Fruit fly (Drosophila melanogaster) whole organism, embryonic: ENCODE data around the gene kdn.

Experiments used
- Adf1 ChIP-seq: fragments of 200-800 bp; sonication (Bioruptor generic); IDR thresholded peaks from 2 replicates; pipeline ENCODE4 v1.3.6; 2022; ENCODE audit warnings: missing biosample characterization, missing genetic modification characterization
- Aef1 ChIP-seq: fragments of 200-800 bp; sonication (Bioruptor generic); IDR thresholded peaks from 3 replicates; pipeline ENCODE4 v1.3.6; 2022; ENCODE audit warnings: missing biosample characterization, missing genetic modification characterization
- Atf-2 ChIP-seq: fragments of 200-800 bp; sonication (Bioruptor generic); optimal IDR thresholded peaks from 2 replicates; lab custom pipeline; 2016; ENCODE audit warnings: missing biosample characterization, missing genetic modification characterization
- B-H2 ChIP-seq: fragments of 200-800 bp; sonication (Bioruptor generic); optimal IDR thresholded peaks from 2 replicates; lab custom pipeline; 2018; ENCODE audit warnings: missing biosample characterization, mild to moderate bottlenecking, missing genetic modification characterization
- BEAF-32 ChIP-seq: fragments of 200-800 bp; sonication (Bioruptor generic); optimal IDR thresholded peaks from 3 replicates; lab custom pipeline; 2017; ENCODE audit warnings: missing biosample characterization, missing genetic modification characterization, mild to moderate bottlenecking, moderate library complexity, missing genetic modification reagents
- Bdp1 ChIP-seq: fragments of 200-800 bp; sonication (Bioruptor generic); optimal IDR thresholded peaks from 3 replicates; lab custom pipeline; 2016; ENCODE audit warnings: missing biosample characterization, missing genetic modification characterization
- Blimp-1 ChIP-seq: fragments of 200-800 bp; sonication (Bioruptor generic); optimal IDR thresholded peaks from 3 replicates; lab custom pipeline; 2018; ENCODE audit warnings: missing biosample characterization, missing genetic modification characterization, mild to moderate bottlenecking, moderate library complexity, missing genetic modification reagents
- CG10321 ChIP-seq: fragments of 200-800 bp; sonication (Bioruptor generic); IDR thresholded peaks from 2 replicates; pipeline ENCODE4 v1.3.6; 2022; ENCODE audit warnings: missing biosample characterization, missing genetic modification characterization
- CG12236 ChIP-seq: fragments of 200-800 bp; sonication (Bioruptor generic); optimal IDR thresholded peaks from 2 replicates; lab custom pipeline; 2016; ENCODE audit warnings: missing biosample characterization, missing genetic modification characterization
- CG12299 ChIP-seq: fragments of 200-800 bp; sonication (Bioruptor generic); optimal IDR thresholded peaks from 2 replicates; lab custom pipeline; 2018; ENCODE audit warnings: missing biosample characterization, mild to moderate bottlenecking, missing genetic modification characterization
- CG15269 ChIP-seq: fragments of 200-800 bp; sonication (Bioruptor generic); optimal IDR thresholded peaks from 2 replicates; lab custom pipeline; 2018; ENCODE audit warnings: missing biosample characterization, mild to moderate bottlenecking, missing genetic modification characterization, moderate library complexity
- CG16863 ChIP-seq: fragments of 200-800 bp; sonication (Bioruptor generic); optimal IDR thresholded peaks from 3 replicates; lab custom pipeline; 2016; ENCODE audit warnings: missing biosample characterization, missing genetic modification characterization
- CG2199 ChIP-seq: fragments of 200-800 bp; sonication (Bioruptor generic); IDR thresholded peaks from 3 replicates; pipeline ENCODE4 v1.3.6; 2022; ENCODE audit warnings: missing biosample characterization, missing genetic modification characterization
- CG2202 ChIP-seq: fragments of 200-800 bp; sonication (Bioruptor generic); optimal IDR thresholded peaks from 2 replicates; lab custom pipeline; 2018; ENCODE audit warnings: missing biosample characterization, mild to moderate bottlenecking, missing genetic modification characterization
- CG30020 ChIP-seq: fragments of 200-800 bp; optimal IDR thresholded peaks from 2 replicates; lab custom pipeline; 2019; ENCODE audit warnings: missing biosample characterization, mild to moderate bottlenecking, missing genetic modification characterization, moderate library complexity
- CG34224 ChIP-seq: fragments of 200-800 bp; sonication (Bioruptor generic); IDR thresholded peaks from 3 replicates; pipeline ENCODE4 v1.3.6; 2022; ENCODE audit warnings: missing biosample characterization, missing genetic modification characterization; ENCODE audit not compliant: partially characterized antibody
- CG3838 ChIP-seq: fragments of 200-800 bp; sonication (Bioruptor generic); optimal IDR thresholded peaks from 3 replicates; lab custom pipeline; 2016; ENCODE audit warnings: missing biosample characterization, missing genetic modification characterization
- CG4360 ChIP-seq: fragments of 200-800 bp; sonication (Bioruptor generic); IDR thresholded peaks from 2 replicates; pipeline ENCODE4 v1.3.6; 2022; ENCODE audit warnings: missing biosample characterization, missing genetic modification characterization
- CG7786 ChIP-seq: fragments of 200-800 bp; sonication (Bioruptor generic); optimal IDR thresholded peaks from 2 replicates; lab custom pipeline; 2016; ENCODE audit warnings: missing biosample characterization, missing genetic modification characterization
- CG7928 ChIP-seq: fragments of 200-800 bp; sonication (Bioruptor generic); optimal IDR thresholded peaks from 2 replicates; lab custom pipeline; 2017; ENCODE audit warnings: missing biosample characterization, mild to moderate bottlenecking, missing genetic modification characterization
- CG9797 ChIP-seq: fragments of 200-800 bp; sonication (Bioruptor generic); optimal IDR thresholded peaks from 3 replicates; lab custom pipeline; 2018; ENCODE audit warnings: missing biosample characterization, mild to moderate bottlenecking, missing genetic modification characterization
- Dfd ChIP-seq, 2 experiments: fragments of >200 bp; optimal IDR thresholded peaks; 2 replicates each; lab custom pipeline; 2017; ENCODE audit warnings: missing biosample characterization in 2 of 2, missing genetic modification characterization in 2 of 2
- Ets97D ChIP-seq: fragments of 200-800 bp; sonication (Bioruptor generic); optimal IDR thresholded peaks from 3 replicates; lab custom pipeline; 2016; ENCODE audit warnings: missing biosample characterization, missing genetic modification characterization
- Hr3 ChIP-seq: fragments of 200-800 bp; sonication (Bioruptor generic); optimal IDR thresholded peaks from 3 replicates; lab custom pipeline; 2016; ENCODE audit warnings: missing biosample characterization, missing genetic modification characterization
- Max ChIP-seq: fragments of 200-800 bp; sonication (Bioruptor generic); optimal IDR thresholded peaks from 2 replicates; lab custom pipeline; 2016; ENCODE audit warnings: missing biosample characterization, mild to moderate bottlenecking, missing genetic modification characterization
- NfI ChIP-seq: fragments of 200-800 bp; sonication (Bioruptor generic); optimal IDR thresholded peaks from 3 replicates; lab custom pipeline; 2018; ENCODE audit warnings: missing biosample characterization, mild to moderate bottlenecking, missing genetic modification characterization, moderate library complexity
- Ptx1 ChIP-seq: fragments of 200-800 bp; sonication (Bioruptor generic); IDR thresholded peaks from 2 replicates; pipeline ENCODE4 v1.3.6; 2022; ENCODE audit warnings: missing biosample characterization, missing genetic modification characterization
- Sin3A ChIP-seq: fragments of >200 bp; optimal IDR thresholded peaks from 2 replicates; lab custom pipeline; 2018
- Sox100B ChIP-seq: fragments of 200-800 bp; sonication (Bioruptor generic); optimal IDR thresholded peaks from 3 replicates; lab custom pipeline; 2018; ENCODE audit warnings: missing biosample characterization, mild to moderate bottlenecking, missing genetic modification characterization
- Ssrp ChIP-seq: fragments of 200-800 bp; sonication (Bioruptor generic); optimal IDR thresholded peaks from 2 replicates; lab custom pipeline; 2018; ENCODE audit warnings: missing biosample characterization, mild to moderate bottlenecking, missing genetic modification characterization, moderate library complexity
- Usf ChIP-seq: fragments of 200-800 bp; sonication (Bioruptor generic); optimal IDR thresholded peaks from 2 replicates; lab custom pipeline; 2017; ENCODE audit warnings: missing genotype, missing biosample characterization, missing genetic modification characterization
- Xrp1 ChIP-seq: fragments of 200-800 bp; sonication (Bioruptor generic); IDR thresholded peaks from 2 replicates; pipeline ENCODE4 v1.3.6; 2022; ENCODE audit warnings: missing biosample characterization, missing genetic modification characterization
- YL-1 ChIP-seq: fragments of 200-800 bp; sonication (Bioruptor generic); optimal IDR thresholded peaks from 3 replicates; lab custom pipeline; 2017; ENCODE audit warnings: missing biosample characterization, mild to moderate bottlenecking, missing genetic modification characterization
- abd-A ChIP-seq: fragments of 200-800 bp; sonication (Bioruptor generic); optimal IDR thresholded peaks from 3 replicates; lab custom pipeline; 2019; ENCODE audit warnings: missing biosample characterization, mild to moderate bottlenecking, missing genetic modification characterization, moderate library complexity
- al ChIP-seq: fragments of 200-800 bp; sonication (Bioruptor generic); IDR thresholded peaks from 2 replicates; pipeline ENCODE4 v1.3.6; 2022; ENCODE audit warnings: missing biosample characterization, missing genetic modification characterization
- ap ChIP-seq: fragments of 200-800 bp; sonication (Bioruptor generic); IDR thresholded peaks from 2 replicates; pipeline ENCODE4 v1.3.6; 2022; ENCODE audit warnings: missing biosample characterization, missing genetic modification characterization
- bbx ChIP-seq: fragments of 200-800 bp; sonication (Bioruptor generic); IDR thresholded peaks from 2 replicates; pipeline ENCODE4 v1.3.6; 2022; ENCODE audit warnings: missing biosample characterization, missing genetic modification characterization; ENCODE audit not compliant: partially characterized antibody
- bcd ChIP-seq: fragments of 200-800 bp; sonication (Bioruptor generic); optimal IDR thresholded peaks from 2 replicates; lab custom pipeline; 2017; ENCODE audit warnings: missing biosample characterization, mild to moderate bottlenecking, missing genetic modification characterization
- chm ChIP-seq: fragments of 200-800 bp; sonication (Bioruptor generic); IDR thresholded peaks from 2 replicates; pipeline ENCODE4 v1.3.6; 2022; ENCODE audit warnings: missing biosample characterization, missing genetic modification characterization
- dati ChIP-seq: fragments of 200-800 bp; sonication (Bioruptor generic); IDR thresholded peaks from 2 replicates; pipeline ENCODE4 v1.3.6; 2022; ENCODE audit warnings: missing biosample characterization, missing genetic modification characterization
- dmrt11E ChIP-seq: fragments of 200-800 bp; sonication (Bioruptor generic); optimal IDR thresholded peaks from 3 replicates; lab custom pipeline; 2018; ENCODE audit warnings: missing biosample characterization, mild to moderate bottlenecking, missing genetic modification characterization, moderate library complexity
- ftz-f1 ChIP-seq: fragments of 200-800 bp; sonication (Bioruptor generic); optimal IDR thresholded peaks from 2 replicates; lab custom pipeline; 2016; ENCODE audit warnings: missing biosample characterization, missing genetic modification characterization
- gcm2 ChIP-seq: fragments of 200-800 bp; sonication (Bioruptor generic); optimal IDR thresholded peaks from 2 replicates; lab custom pipeline; 2016; ENCODE audit warnings: missing biosample characterization, missing genetic modification characterization
- grn ChIP-seq: fragments of 200-800 bp; sonication (Bioruptor generic); optimal IDR thresholded peaks from 3 replicates; lab custom pipeline; 2017; ENCODE audit warnings: missing biosample characterization, missing genetic modification characterization
- gsb ChIP-seq: fragments of 200-800 bp; sonication (Bioruptor generic); IDR thresholded peaks from 2 replicates; pipeline ENCODE4 v1.3.6; 2022; ENCODE audit warnings: missing biosample characterization, missing genetic modification characterization
- jigr1 ChIP-seq: fragments of 200-800 bp; sonication (Bioruptor generic); IDR thresholded peaks from 3 replicates; pipeline ENCODE4 v1.3.6; 2022; ENCODE audit warnings: missing biosample characterization, missing genetic modification characterization
- nmo ChIP-seq: fragments of 200-800 bp; sonication (Bioruptor generic); optimal IDR thresholded peaks from 2 replicates; lab custom pipeline; 2018; ENCODE audit warnings: missing biosample characterization, mild to moderate bottlenecking, missing genetic modification characterization, moderate library complexity
- slbo ChIP-seq: fragments of 200-800 bp; sonication (Bioruptor generic); IDR thresholded peaks from 2 replicates; pipeline ENCODE4 v1.3.6; 2022; ENCODE audit warnings: missing biosample characterization, missing genetic modification characterization
- tap ChIP-seq: fragments of 200-800 bp; optimal IDR thresholded peaks from 3 replicates; lab custom pipeline; 2019; ENCODE audit warnings: missing biosample characterization, mild to moderate bottlenecking, missing genetic modification characterization, moderate library complexity
- tna ChIP-seq: fragments of 200-800 bp; sonication (Bioruptor generic); IDR thresholded peaks from 2 replicates; pipeline ENCODE4 v1.3.6; 2022; ENCODE audit warnings: missing biosample characterization, missing genetic modification characterization; ENCODE audit not compliant: partially characterized antibody
- usp ChIP-seq: fragments of >200 bp; optimal IDR thresholded peaks from 2 replicates; lab custom pipeline; 2017; ENCODE audit warnings: missing biosample characterization, missing genetic modification characterization
- z ChIP-seq: fragments of 200-800 bp; sonication (Bioruptor generic); IDR thresholded peaks from 3 replicates; pipeline ENCODE4 v1.3.6; 2022; ENCODE audit warnings: missing biosample characterization, missing genetic modification characterization
- zfh1 ChIP-seq: fragments of 200-800 bp; sonication (Bioruptor generic); IDR thresholded peaks from 3 replicates; pipeline ENCODE4 v1.3.6; 2022; ENCODE audit warnings: missing biosample characterization, missing genetic modification characterization

Gene kdn

DNA sequence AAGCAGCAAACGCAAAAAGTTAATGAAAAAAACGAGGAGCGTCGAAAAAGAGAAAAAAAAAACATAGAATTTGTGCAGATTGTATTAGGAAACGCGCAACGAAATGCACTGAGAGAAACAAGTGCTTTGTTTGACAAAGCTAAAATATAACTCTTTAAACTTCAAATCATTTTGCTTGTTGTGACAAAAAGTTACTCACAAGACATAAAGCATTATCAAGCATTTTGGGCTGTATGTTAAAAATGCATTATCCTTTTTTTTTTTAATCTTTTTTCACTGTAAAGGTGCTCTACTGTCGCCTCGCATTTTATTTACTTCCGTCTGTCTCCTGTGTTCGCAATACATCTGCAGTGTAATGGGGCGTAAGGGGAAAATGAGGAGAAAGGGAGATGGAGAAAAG, 26.3 kb downstream of the kdn start (continued):
- TF ChIP-seq dmrt11E (tag; lab: Kevin White, UChicago) (no peak), Aef1 (GFP tag; lab: Robert Waterston, UW) (no peak), gsb (no peak), NfI (GFP tag; lab: Kevin White, UChicago) (no peak), CG3838 (GFP tag; lab: Kevin White, UChicago) (no peak), CG12236 (GFP tag; lab: Kevin White, UChicago) (no peak), slbo (GFP tag; lab: Robert Waterston, UW) (peak; percentile 52), Max (GFP tag; lab: Kevin White, UChicago) (no peak), Sin3A (lab: Kevin White, UChicago) (no peak), CG15269 (tag; lab: Kevin White, UChicago) (peak; percentile 39), Ets97D (no peak), CG4360 (GFP tag; lab: Robert Waterston, UW) (no peak), zfh1 (GFP tag; lab: Robert Waterston, UW) (no peak), CG10321 (GFP tag; lab: Robert Waterston, UW) (no peak), jigr1 (no peak), Xrp1 (GFP tag; lab: Robert Waterston, UW) (no peak), z (GFP tag; lab: Robert Waterston, UW) (no peak), CG9797 (GFP tag; lab: Kevin White, UChicago) (no peak), nmo (peak; percentile 27), Adf1 (no peak), Usf (GFP tag; lab: Kevin White, UChicago) (no peak), Ptx1 (GFP tag; lab: Robert Waterston, UW) (peak; percentile 40; the same call in 1 of the 2 replicates), Sox100B (GFP tag; lab: Kevin White, UChicago) (no peak), Dfd (GFP tag; optimal IDR thresholded peaks at IDR 0.05; lab: Kevin White, UChicago) (no peak), CG2199 (GFP tag; lab: Robert Waterston, UW) (no peak), abd-A (no peak), CG7928 (no peak), Hr3 (GFP tag; lab: Kevin White, UChicago) (no peak), CG2202 (no peak), B-H2 (GFP tag; lab: Kevin White, UChicago) (no peak), BEAF-32 (no peak), Blimp-1 (GFP tag; lab: Kevin White, UChicago) (peak; percentile 11), Atf-2 (no peak), tap (no peak), ap (GFP tag; lab: Robert Waterston, UW) (no peak), YL-1 (no peak), Bdp1 (GFP tag; lab: Kevin White, UChicago) (no peak), dati (GFP tag; lab: Robert Waterston, UW) (no peak), gcm2 (GFP tag; lab: Kevin White, UChicago) (no peak), tna (GFP tag; lab: Robert Waterston, UW) (no peak), CG7786 (peak; percentile 17), Ssrp (tag; lab: Kevin White, UChicago) (no peak), ftz-f1 (GFP tag; lab: Kevin White, UChicago) (no peak), bcd (GFP tag; lab: Kevin White, UChicago) (peak; percentile 14), CG30020 (tag; lab: Kevin White, UChicago) (no peak), CG34224 (no peak), grn (GFP tag; lab: Kevin White, UChicago) (no peak), chm (GFP tag; lab: Robert Waterston, UW) (no peak), al (GFP tag; lab: Robert Waterston, UW) (no peak), usp (GFP tag; lab: Kevin White, UChicago) (no peak), bbx (GFP tag; lab: Robert Waterston, UW) (no peak), CG12299 (no peak), CG16863 (GFP tag; lab: Kevin White, UChicago) (no peak)
